Fruit fly (Drosophila melanogaster) S2 (cell line): Measurements from ENCODE around the gene Cby.

ENCODE experiments used
- CG8478 ChIP-seq: fragments of >200 bp; optimal IDR thresholded peaks from 2 replicates; lab custom pipeline; 2018
- CTCF ChIP-seq, 2 experiments: fragments of >200 bp; optimal IDR thresholded peaks; 2 replicates each; lab custom pipeline; 2018

dm6 chr3R:21834234-21835070 lies 33.4 kb upstream of the Cby start:
- no peak for TF ChIP-seq CG8478 (lab: Kevin White, UChicago)
- no peak for TF ChIP-seq CTCF (optimal IDR thresholded peaks at IDR 0.05; lab: Kevin White, UChicago)
